Fruit fly (Drosophila melanogaster) S2 (cell line): ENCODE results near the gene GstD8.

Experiments used
- CG8478 ChIP-seq: fragments of >200 bp; optimal IDR thresholded peaks from 2 replicates; lab custom pipeline; 2018
- CTCF ChIP-seq, 2 experiments: fragments of >200 bp; optimal IDR thresholded peaks; 2 replicates each; lab custom pipeline; 2018

- TF ChIP-seq CTCF (optimal IDR thresholded peaks at IDR 0.05; lab: Kevin White, UChicago) (no peak), CG8478 (no peak)
These were observed 23.1 kb downstream of the GstD8 start for dm6 chr3R:12402935-12403334.
